Worm (Caenorhabditis elegans) whole organism, L1 larva: Measurements from ENCODE around the gene Y45F3A.5.
A peak's percentile ranks its signal among the peaks of the same experiment; 100 is the strongest.

Experiments used
- C04F5.9 ChIP-seq: sonication (generic microtip); optimal IDR thresholded peaks from 2 replicates; lab custom pipeline; 2016; ENCODE audit warnings: missing genetic modification characterization, missing compliant biosample characterization
- C34B4.2 ChIP-seq: sonication (generic microtip); optimal IDR thresholded peaks from 2 replicates; lab custom pipeline; 2017; ENCODE audit warnings: mild to moderate bottlenecking, missing genetic modification characterization, missing compliant biosample characterization
- F16B12.6 ChIP-seq: fragments of 150-350 bp; optimal IDR thresholded peaks from 2 replicates; lab custom pipeline; 2014; ENCODE audit warnings: missing biosample characterization, missing genetic modification characterization
- aha-1 ChIP-seq: fragments of 150-350 bp; optimal IDR thresholded peaks from 2 replicates; lab custom pipeline; 2014; ENCODE audit warnings: missing biosample characterization, missing genetic modification characterization
- alr-1 ChIP-seq: fragments of 200-800 bp; sonication (Bioruptor generic); optimal IDR thresholded peaks from 2 replicates; lab custom pipeline; 2018; ENCODE audit warnings: borderline replicate concordance, mild to moderate bottlenecking, missing genetic modification characterization, missing compliant biosample characterization
- aly-2 ChIP-seq: fragments of 150-350 bp; optimal IDR thresholded peaks from 2 replicates; lab custom pipeline; 2014; ENCODE audit warnings: missing biosample characterization, missing genetic modification characterization
- blmp-1 ChIP-seq: fragments of 150-350 bp; optimal IDR thresholded peaks from 2 replicates; lab custom pipeline; 2014; ENCODE audit warnings: missing biosample characterization, missing genetic modification characterization
- ceh-63 ChIP-seq: fragments of 200-800 bp; sonication (Bioruptor generic); optimal IDR thresholded peaks from 2 replicates; lab custom pipeline; 2018; ENCODE audit warnings: mild to moderate bottlenecking, missing genetic modification characterization, missing compliant biosample characterization
- ceh-88 ChIP-seq: fragments of 200-800 bp; sonication (Bioruptor generic); IDR thresholded peaks from 2 replicates; pipeline ENCODE4 v1.3.6; 2022; ENCODE audit warnings: missing genetic modification characterization, missing compliant biosample characterization
- ceh-90 ChIP-seq: sonication (generic microtip); optimal IDR thresholded peaks from 2 replicates; lab custom pipeline; 2016; ENCODE audit warnings: missing genetic modification characterization, missing compliant biosample characterization
- ces-1 ChIP-seq: fragments of 150-350 bp; optimal IDR thresholded peaks from 2 replicates; lab custom pipeline; 2014; ENCODE audit warnings: missing biosample characterization, missing genetic modification reagents, missing genetic modification characterization
- dpl-1 ChIP-seq, 3 experiments: fragments of 150-350 bp in 2 of 3; sonication (generic microtip) in 1 of 3; optimal IDR thresholded peaks; 2 replicates each; lab custom pipeline; 2014 to 2017; ENCODE audit warnings: missing biosample characterization in 3 of 3, missing genetic modification characterization in 3 of 3, missing genetic modification reagents in 3 of 3
- dsc-1 ChIP-seq: sonication (generic microtip); optimal IDR thresholded peaks from 2 replicates; lab custom pipeline; 2016; ENCODE audit warnings: mild to moderate bottlenecking, missing genetic modification characterization, missing compliant biosample characterization
- efl-3 ChIP-seq: fragments of 200-800 bp; sonication (Bioruptor generic); optimal IDR thresholded peaks from 2 replicates; lab custom pipeline; 2018; ENCODE audit warnings: mild to moderate bottlenecking, missing genetic modification characterization, missing compliant biosample characterization
- elt-2 ChIP-seq: sonication (generic microtip); optimal IDR thresholded peaks from 2 replicates; lab custom pipeline; 2016; ENCODE audit warnings: missing genetic modification characterization, mild to moderate bottlenecking, inconsistent platforms, missing compliant biosample characterization, missing genetic modification reagents
- ets-5 ChIP-seq: fragments of 200-800 bp; sonication (Bioruptor generic); IDR thresholded peaks from 2 replicates; pipeline ENCODE4 v1.3.6; 2022; ENCODE audit warnings: missing genetic modification characterization, missing compliant biosample characterization
- grh-1 ChIP-seq: fragments of 200-800 bp; sonication (Bioruptor generic); IDR thresholded peaks from 2 replicates; pipeline ENCODE4 v1.3.6; 2022; ENCODE audit warnings: missing genetic modification reagents, missing genetic modification characterization, missing compliant biosample characterization
- hlh-17 ChIP-seq: fragments of 200-800 bp; sonication (Bioruptor generic); optimal IDR thresholded peaks from 2 replicates; lab custom pipeline; 2018; ENCODE audit warnings: missing genetic modification characterization, mild to moderate bottlenecking, missing compliant biosample characterization, moderate library complexity, borderline replicate concordance
- hlh-4 ChIP-seq: sonication (generic microtip); optimal IDR thresholded peaks from 2 replicates; lab custom pipeline; 2016; ENCODE audit warnings: mild to moderate bottlenecking, missing genetic modification characterization, missing compliant biosample characterization
- lin-35 ChIP-seq, 2 experiments: fragments of 150-350 bp; optimal IDR thresholded peaks; 2 replicates each; lab custom pipeline; 2014; ENCODE audit warnings: missing biosample characterization in 2 of 2, missing genetic modification characterization in 2 of 2, missing genetic modification reagents in 2 of 2
- lin-39 ChIP-seq: fragments of 150-350 bp; optimal IDR thresholded peaks from 2 replicates; lab custom pipeline; 2014; ENCODE audit warnings: missing biosample characterization, missing genetic modification reagents, missing genetic modification characterization
- lir-3 ChIP-seq: sonication (generic microtip); optimal IDR thresholded peaks from 2 replicates; lab custom pipeline; 2016; ENCODE audit warnings: mild to moderate bottlenecking, missing genetic modification characterization, moderate library complexity, missing compliant biosample characterization; ENCODE audit not compliant: poor library complexity
- lsy-2 ChIP-seq, 2 experiments: fragments of 150-350 bp; optimal IDR thresholded peaks; 2 replicates each; lab custom pipeline; 2014; ENCODE audit warnings: missing biosample characterization in 2 of 2, missing genetic modification characterization in 2 of 2
- mep-1 ChIP-seq: fragments of 150-350 bp; optimal IDR thresholded peaks from 2 replicates; lab custom pipeline; 2014; ENCODE audit warnings: missing biosample characterization, missing genetic modification characterization
- nhr-12 ChIP-seq: sonication (generic microtip); optimal IDR thresholded peaks from 2 replicates; lab custom pipeline; 2017; ENCODE audit warnings: missing biosample characterization, missing genetic modification characterization
- nhr-19 ChIP-seq: fragments of 200-800 bp; sonication (Bioruptor generic); conservative IDR thresholded peaks from 2 replicates; pipeline ENCODE4 v1.3.6; 2022; ENCODE audit warnings: missing genetic modification characterization, missing compliant biosample characterization
- nhr-20 ChIP-seq: sonication (generic microtip); optimal IDR thresholded peaks from 2 replicates; lab custom pipeline; 2016; ENCODE audit warnings: mild to moderate bottlenecking, missing genetic modification characterization, missing compliant biosample characterization
- nhr-47 ChIP-seq: sonication (generic microtip); optimal IDR thresholded peaks from 2 replicates; lab custom pipeline; 2016; ENCODE audit warnings: mild to moderate bottlenecking, missing genetic modification characterization, moderate library complexity, missing compliant biosample characterization
- nhr-77 ChIP-seq: fragments of 150-350 bp; optimal IDR thresholded peaks from 2 replicates; lab custom pipeline; 2014; ENCODE audit warnings: missing biosample characterization, missing genetic modification characterization
- nhr-85 ChIP-seq: sonication (generic microtip); peaks from one replicate; lab custom pipeline; 2016; ENCODE audit warnings: missing genetic modification characterization, inconsistent platforms, missing compliant biosample characterization
- skn-1 ChIP-seq: fragments of 150-350 bp; optimal IDR thresholded peaks from 2 replicates; lab custom pipeline; 2014; ENCODE audit warnings: missing biosample characterization, missing genetic modification characterization
- snu-23 ChIP-seq: sonication (generic microtip); optimal IDR thresholded peaks from 2 replicates; lab custom pipeline; 2016; ENCODE audit warnings: missing genetic modification characterization, missing compliant biosample characterization
- sox-4 ChIP-seq: sonication (generic microtip); optimal IDR thresholded peaks from 2 replicates; lab custom pipeline; 2016; ENCODE audit warnings: missing genetic modification characterization, missing compliant biosample characterization
- sptf-1 ChIP-seq: fragments of 150-350 bp; optimal IDR thresholded peaks from 2 replicates; lab custom pipeline; 2014; ENCODE audit warnings: missing biosample characterization, missing genetic modification characterization
- sup-37 ChIP-seq: fragments of 200-800 bp; sonication (Bioruptor generic); optimal IDR thresholded peaks from 2 replicates; lab custom pipeline; 2018; ENCODE audit warnings: mild to moderate bottlenecking, missing genetic modification characterization, missing compliant biosample characterization
- unc-130 ChIP-seq: fragments of 150-350 bp; optimal IDR thresholded peaks from 2 replicates; lab custom pipeline; 2017; ENCODE audit warnings: missing biosample characterization, missing genetic modification characterization, inconsistent platforms
- unc-30 ChIP-seq: sonication (generic microtip); optimal IDR thresholded peaks from 2 replicates; lab custom pipeline; 2017; ENCODE audit warnings: missing biosample characterization, missing genetic modification characterization
- unc-86 ChIP-seq: sonication (generic microtip); optimal IDR thresholded peaks from 2 replicates; lab custom pipeline; 2016; ENCODE audit warnings: missing genetic modification characterization, missing compliant biosample characterization
- vab-15 ChIP-seq: sonication (generic microtip); optimal IDR thresholded peaks from 2 replicates; lab custom pipeline; 2017; ENCODE audit warnings: missing genotype, mild to moderate bottlenecking, missing genetic modification characterization, missing compliant biosample characterization
- zag-1 ChIP-seq: fragments of 150-350 bp; optimal IDR thresholded peaks from 2 replicates; lab custom pipeline; 2014; ENCODE audit warnings: missing biosample characterization, missing genetic modification characterization
- ztf-11 ChIP-seq, 2 experiments: sonication (generic microtip); optimal IDR thresholded peaks; 2 replicates each; lab custom pipeline; 2016 to 2017; ENCODE audit warnings: missing genetic modification characterization in 2 of 2, missing biosample characterization in 1 of 2, missing compliant biosample characterization in 1 of 2

The Y45F3A.5 gene

ce11 chrIII:10599699-10600098 is 13.6 kb upstream of the Y45F3A.5 start (continued):
- peak; percentile 85 for TF ChIP-seq nhr-20 (tag; lab: Kevin White, UChicago)
- no peak for TF ChIP-seq sptf-1 (tag; lab: Kevin White, UChicago)
- TF ChIP-seq lin-35 (GFP tag; optimal IDR thresholded peaks at IDR 0.05; lab: Kevin White, UChicago): peak; percentile 79 to 84
- TF ChIP-seq vab-15 (tag; lab: Kevin White, UChicago): peak; percentile 13
- TF ChIP-seq skn-1 (tag; lab: Kevin White, UChicago): peak; percentile 68
- TF ChIP-seq nhr-85 (tag; lab: Kevin White, UChicago): peak; percentile 83
- TF ChIP-seq sup-37 (GFP tag; lab: Kevin White, UChicago): no peak
- TF ChIP-seq snu-23 (GFP tag; lab: Kevin White, UChicago): peak; percentile 89
- TF ChIP-seq ztf-11 (tag; optimal IDR thresholded peaks at IDR 0.05; lab: Kevin White, UChicago): peak in 1 of 2 experiments; percentile 26
- TF ChIP-seq nhr-47 (tag; lab: Kevin White, UChicago): peak; percentile 77
- peak; percentile 59 for TF ChIP-seq blmp-1
- peak; percentile 62 for TF ChIP-seq unc-130 (tag; lab: Kevin White, UChicago)
- peak; percentile 95 for TF ChIP-seq F16B12.6 (tag; lab: Kevin White, UChicago)
- peak; percentile 31 for TF ChIP-seq elt-2
- peak; percentile 52 for TF ChIP-seq lin-39 (tag; lab: Kevin White, UChicago)
- peak; percentile 52 to 79 (median 74) for TF ChIP-seq dpl-1 (GFP tag; optimal IDR thresholded peaks at IDR 0.05; lab: Kevin White, UChicago)
- peak; percentile 78 to 85 for TF ChIP-seq lsy-2 (tag; optimal IDR thresholded peaks at IDR 0.05; lab: Kevin White, UChicago)
- peak; percentile 44 for TF ChIP-seq lir-3 (tag; lab: Kevin White, UChicago)
- peak; percentile 13 for TF ChIP-seq aly-2 (tag; lab: Kevin White, UChicago)
- peak; percentile 93 for TF ChIP-seq mep-1
- TF ChIP-seq unc-86 (tag; lab: Kevin White, UChicago): peak; percentile 57
- TF ChIP-seq C04F5.9 (tag; lab: Kevin White, UChicago): peak; percentile 11

ce11 chrIII:10596387-10596786 is 10.2 kb upstream of the Y45F3A.5 start, which contains the start of gene Y39A1A.3:
Gene Y39A1A.3 (minus strand): TSS chrIII:10596487.
- TF ChIP-seq efl-3: no peak
- TF ChIP-seq unc-30 (tag; lab: Kevin White, UChicago): no peak
- no peak for TF ChIP-seq hlh-4 (tag; lab: Kevin White, UChicago)
- TF ChIP-seq nhr-19: no peak
- no peak for TF ChIP-seq zag-1 (tag; lab: Kevin White, UChicago)
- TF ChIP-seq alr-1 (tag; lab: Kevin White, UChicago): no peak
- TF ChIP-seq grh-1 (GFP tag; lab: Robert Waterston, UW): no peak
- TF ChIP-seq sup-37 (GFP tag; lab: Kevin White, UChicago): no peak
- no peak for TF ChIP-seq C34B4.2
- no peak for TF ChIP-seq nhr-77 (tag; lab: Kevin White, UChicago)
- no peak for TF ChIP-seq sox-4 (tag; lab: Kevin White, UChicago)
- TF ChIP-seq nhr-12 (tag; lab: Kevin White, UChicago): no peak
- TF ChIP-seq hlh-17 (GFP tag; lab: Kevin White, UChicago): no peak
- TF ChIP-seq aly-2 (tag; lab: Kevin White, UChicago): no peak
- TF ChIP-seq F16B12.6 (tag; lab: Kevin White, UChicago): no peak
- no peak for TF ChIP-seq dsc-1 (tag; lab: Kevin White, UChicago)
- TF ChIP-seq, all 84 proteins: peak for 0

DNA sequence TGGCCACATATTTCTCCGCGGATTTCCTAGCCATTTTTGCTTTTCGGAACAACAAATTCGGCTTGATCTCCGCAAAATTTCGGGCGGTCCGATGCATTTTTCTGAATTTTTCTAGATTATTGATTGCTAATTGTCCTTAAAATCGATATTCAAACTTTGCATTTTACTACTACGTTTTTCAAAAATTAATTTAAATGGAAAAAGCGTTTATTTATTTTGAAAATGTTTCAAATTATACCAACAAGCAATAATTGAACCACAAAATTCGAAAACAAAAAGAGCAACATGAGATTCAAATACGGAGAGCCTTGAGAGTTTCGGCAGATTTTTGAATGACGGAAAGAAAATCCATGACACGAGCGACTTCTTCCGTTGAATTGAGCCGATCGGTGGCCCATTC is 8.9 kb upstream of the Y45F3A.5 start, which contains the start of gene Y45F3A.9:
Gene Y45F3A.9 (minus strand): TSS at position 101 of the 400 bp plus-strand sequence.
- TF ChIP-seq nhr-47 (tag; lab: Kevin White, UChicago) (no peak), sox-4 (tag; lab: Kevin White, UChicago) (no peak), ces-1 (GFP tag; lab: Kevin White, UChicago) (no peak), aha-1 (tag; lab: Kevin White, UChicago) (no peak), unc-30 (tag; lab: Kevin White, UChicago) (no peak), snu-23 (GFP tag; lab: Kevin White, UChicago) (no peak), ceh-63 (no peak), ceh-90 (tag; lab: Kevin White, UChicago) (no peak), ceh-88 (GFP tag; lab: Robert Waterston, UW) (no peak), ets-5 (GFP tag; lab: Robert Waterston, UW) (no peak), lin-35 (GFP tag; optimal IDR thresholded peaks at IDR 0.05; lab: Kevin White, UChicago) (no peak)
